Worm (Caenorhabditis elegans): ENCODE results near the gene T07G12.2.

Gene T07G12.2

ce11 chrIV:10561605-10562004 is 31.1 kb downstream of the T07G12.2 start, which contains the start of gene him-8:
him-8 (plus strand) TSS chrIV:10561905.
- no peak for TF ChIP-seq W03F9.2 (tag; optimal IDR thresholded peaks at IDR 0.05)
- no peak for TF ChIP-seq him-1 (tag; optimal IDR thresholded peaks at IDR 0.05)
- TF ChIP-seq dao-5 (tag; optimal IDR thresholded peaks at IDR 0.05): no peak

ce11 chrIV:10564613-10565012 is 34.1 kb downstream of the T07G12.2 start:
- TF ChIP-seq him-1 (tag; optimal IDR thresholded peaks at IDR 0.05) (no peak), W03F9.2 (tag; optimal IDR thresholded peaks at IDR 0.05) (no peak), dao-5 (tag; optimal IDR thresholded peaks at IDR 0.05) (no peak)

ce11 chrIV:10565282-10565681 is 34.8 kb downstream of the T07G12.2 start:
- TF ChIP-seq him-1 (tag; optimal IDR thresholded peaks at IDR 0.05) (no peak), dao-5 (tag; optimal IDR thresholded peaks at IDR 0.05) (no peak), W03F9.2 (tag; optimal IDR thresholded peaks at IDR 0.05) (no peak)

- no peak for TF ChIP-seq him-1 (tag; optimal IDR thresholded peaks at IDR 0.05)
- TF ChIP-seq dao-5 (tag; optimal IDR thresholded peaks at IDR 0.05): no peak
- no peak for TF ChIP-seq W03F9.2 (tag; optimal IDR thresholded peaks at IDR 0.05)
These were observed 37.3 kb downstream of the T07G12.2 start for ce11 chrIV:10567822-10568221.

- TF ChIP-seq him-1 (tag; optimal IDR thresholded peaks at IDR 0.05): no peak
- TF ChIP-seq W03F9.2 (tag; optimal IDR thresholded peaks at IDR 0.05): no peak
- TF ChIP-seq dao-5 (tag; optimal IDR thresholded peaks at IDR 0.05): no peak
These were observed 39.6 kb downstream of the T07G12.2 start for ce11 chrIV:10570065-10570464.

ce11 chrIV:10571020-10571419 is 40.5 kb downstream of the T07G12.2 start:
- TF ChIP-seq W03F9.2 (tag; optimal IDR thresholded peaks at IDR 0.05) (no peak), him-1 (tag; optimal IDR thresholded peaks at IDR 0.05) (no peak), dao-5 (tag; optimal IDR thresholded peaks at IDR 0.05) (no peak)

ce11 chrIV:10573471-10573870 is 43.0 kb downstream of the T07G12.2 start:
- TF ChIP-seq dao-5 (tag; optimal IDR thresholded peaks at IDR 0.05) (no peak), him-1 (tag; optimal IDR thresholded peaks at IDR 0.05) (no peak), W03F9.2 (tag; optimal IDR thresholded peaks at IDR 0.05) (no peak)

- TF ChIP-seq him-1 (tag; optimal IDR thresholded peaks at IDR 0.05): no peak
- TF ChIP-seq W03F9.2 (tag; optimal IDR thresholded peaks at IDR 0.05): no peak
- TF ChIP-seq dao-5 (tag; optimal IDR thresholded peaks at IDR 0.05): no peak
These were observed 44.0 kb downstream of the T07G12.2 start for ce11 chrIV:10574471-10574870.

ce11 chrIV:10576050-10576449 is 45.5 kb downstream of the T07G12.2 start, which contains the start of gene efn-2:
efn-2 (plus strand) TSS chrIV:10576350.
- no peak for TF ChIP-seq him-1 (tag; optimal IDR thresholded peaks at IDR 0.05)
- TF ChIP-seq dao-5 (tag; optimal IDR thresholded peaks at IDR 0.05): no peak
- TF ChIP-seq W03F9.2 (tag; optimal IDR thresholded peaks at IDR 0.05): no peak

ce11 chrIV:10576624-10577023 is 46.1 kb downstream of the T07G12.2 start:
- TF ChIP-seq him-1 (tag; optimal IDR thresholded peaks at IDR 0.05): no peak
- TF ChIP-seq W03F9.2 (tag; optimal IDR thresholded peaks at IDR 0.05): no peak
- no peak for TF ChIP-seq dao-5 (tag; optimal IDR thresholded peaks at IDR 0.05)

ce11 chrIV:10577600-10577999 is 47.1 kb downstream of the T07G12.2 start:
- TF ChIP-seq him-1 (tag; optimal IDR thresholded peaks at IDR 0.05) (no peak), W03F9.2 (tag; optimal IDR thresholded peaks at IDR 0.05) (no peak), dao-5 (tag; optimal IDR thresholded peaks at IDR 0.05) (no peak)

- no peak for TF ChIP-seq dao-5 (tag; optimal IDR thresholded peaks at IDR 0.05)
- no peak for TF ChIP-seq W03F9.2 (tag; optimal IDR thresholded peaks at IDR 0.05)
- TF ChIP-seq him-1 (tag; optimal IDR thresholded peaks at IDR 0.05): no peak
These were observed 47.9 kb downstream of the T07G12.2 start, which contains the start of gene lgc-43 for ce11 chrIV:10578367-10578766. lgc-43 (plus strand) TSS chrIV:10578667.

Measured in whole organism, L4/young adult.